Worm (Caenorhabditis elegans): Measurements from ENCODE around the gene mrps-18.C.

DNA sequence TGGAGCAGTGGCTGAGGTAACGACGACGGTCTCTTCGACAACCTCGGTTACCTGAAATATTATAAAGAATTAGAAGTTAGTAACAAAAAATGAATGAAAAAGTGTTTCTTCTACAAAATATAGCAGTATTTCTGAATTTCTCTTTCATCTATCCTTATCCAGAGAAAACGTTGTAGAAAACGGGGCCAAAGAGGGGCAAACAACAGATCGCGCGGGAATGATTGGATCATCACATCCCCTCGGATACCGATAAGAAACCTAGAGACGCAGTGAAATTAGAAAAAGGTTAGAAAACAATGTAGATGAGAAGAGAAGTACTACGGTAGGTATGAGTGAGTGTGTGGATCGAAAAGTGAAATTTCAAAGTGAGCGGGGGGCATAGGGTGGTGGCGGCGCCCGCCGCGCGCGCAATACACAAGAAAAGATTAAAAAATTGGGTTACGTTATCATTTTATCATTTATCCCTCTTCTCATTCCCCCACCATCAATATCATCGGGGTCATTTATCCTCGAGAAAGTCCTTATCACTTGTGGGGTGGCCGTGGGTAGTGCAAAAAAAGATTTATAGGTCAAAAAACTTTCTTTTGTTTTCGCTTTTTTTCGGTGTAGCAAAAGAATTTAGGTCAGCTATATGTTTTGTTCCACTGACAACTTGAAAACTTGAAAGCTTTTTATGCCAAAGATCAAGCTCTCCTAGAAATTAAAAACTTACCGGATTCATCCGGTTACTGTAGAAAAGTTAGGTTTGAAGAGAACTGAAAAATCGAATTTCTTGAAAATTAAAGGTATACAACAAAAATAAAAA is 23.6 kb upstream of the mrps-18.C start, which contains the start of the genes dpy-10 and T14B4.19:
- TF ChIP-seq ama-1 (optimal IDR thresholded peaks at IDR 0.05) (no peak), ceh-36 (tag; optimal IDR thresholded peaks at IDR 0.05) (peak; percentile 19), flt-1 (GFP tag; IDR thresholded peaks at IDR 0.05) (no peak)

Data from whole organism, early embryonic.